Fruit fly (Drosophila melanogaster) whole organism, embryonic: ENCODE results near the gene upSET.

ENCODE experiments used
- BEAF-32 ChIP-seq: fragments of 200-800 bp; sonication (Bioruptor generic); optimal IDR thresholded peaks from 3 replicates; lab custom pipeline; 2017; ENCODE audit warnings: missing biosample characterization, missing genetic modification characterization, mild to moderate bottlenecking, moderate library complexity, missing genetic modification reagents
- CG10543 ChIP-seq: fragments of 200-800 bp; sonication (Bioruptor generic); optimal IDR thresholded peaks from 3 replicates; lab custom pipeline; 2017; ENCODE audit warnings: missing biosample characterization, mild to moderate bottlenecking, missing genetic modification characterization, moderate library complexity
- CG11504 ChIP-seq: fragments of 200-800 bp; sonication (Bioruptor generic); optimal IDR thresholded peaks from 3 replicates; lab custom pipeline; 2019; ENCODE audit warnings: missing biosample characterization, mild to moderate bottlenecking, missing genetic modification characterization, moderate library complexity
- CG12155 ChIP-seq: fragments of 200-800 bp; sonication (Bioruptor generic); optimal IDR thresholded peaks from 3 replicates; lab custom pipeline; 2016; ENCODE audit warnings: missing biosample characterization, missing genetic modification characterization
- CG13624 ChIP-seq: fragments of 200-800 bp; sonication (Bioruptor generic); optimal IDR thresholded peaks from 2 replicates; lab custom pipeline; 2016; ENCODE audit warnings: missing biosample characterization, missing genetic modification characterization
- CG15269 ChIP-seq: fragments of 200-800 bp; sonication (Bioruptor generic); optimal IDR thresholded peaks from 2 replicates; lab custom pipeline; 2018; ENCODE audit warnings: missing biosample characterization, mild to moderate bottlenecking, missing genetic modification characterization, moderate library complexity
- CG1602 ChIP-seq: fragments of 200-800 bp; sonication (Bioruptor generic); optimal IDR thresholded peaks from 3 replicates; lab custom pipeline; 2016; ENCODE audit warnings: missing biosample characterization, missing genetic modification characterization
- CG17186 ChIP-seq: fragments of 200-800 bp; sonication (Bioruptor generic); optimal IDR thresholded peaks from 3 replicates; lab custom pipeline; 2017; ENCODE audit warnings: missing biosample characterization, missing genetic modification reagents, missing genetic modification characterization
- CG17385 ChIP-seq: fragments of 200-800 bp; sonication (Bioruptor generic); optimal IDR thresholded peaks from 3 replicates; lab custom pipeline; 2018; ENCODE audit warnings: missing biosample characterization, mild to moderate bottlenecking, missing genetic modification characterization
- CG2199 ChIP-seq: fragments of 200-800 bp; sonication (Bioruptor generic); IDR thresholded peaks from 3 replicates; pipeline ENCODE4 v1.3.6; 2022; ENCODE audit warnings: missing biosample characterization, missing genetic modification characterization
- CG4328 ChIP-seq: fragments of 200-800 bp; sonication (Bioruptor generic); optimal IDR thresholded peaks from 3 replicates; lab custom pipeline; 2017; ENCODE audit warnings: missing biosample characterization, missing genetic modification reagents, missing genetic modification characterization
- CG4617 ChIP-seq: fragments of 200-800 bp; sonication (Bioruptor generic); optimal IDR thresholded peaks from 3 replicates; lab custom pipeline; 2016; ENCODE audit warnings: missing biosample characterization, missing genetic modification characterization, borderline replicate concordance
- CG4707 ChIP-seq: fragments of 200-800 bp; sonication (Bioruptor generic); optimal IDR thresholded peaks from 2 replicates; lab custom pipeline; 2018; ENCODE audit warnings: missing biosample characterization, mild to moderate bottlenecking, missing genetic modification characterization, moderate library complexity
- CG4854 ChIP-seq: fragments of 200-800 bp; sonication (Bioruptor generic); optimal IDR thresholded peaks from 2 replicates; lab custom pipeline; 2016; ENCODE audit warnings: missing biosample characterization, missing genetic modification characterization, inconsistent platforms
- CG6683 ChIP-seq: fragments of 200-800 bp; sonication (Bioruptor generic); optimal IDR thresholded peaks from 2 replicates; lab custom pipeline; 2017; ENCODE audit warnings: missing biosample characterization, mild to moderate bottlenecking, missing genetic modification characterization, missing genetic modification reagents
- CG6854 ChIP-seq: fragments of 200-800 bp; sonication (Bioruptor generic); optimal IDR thresholded peaks from 3 replicates; lab custom pipeline; 2017; ENCODE audit warnings: missing biosample characterization, mild to moderate bottlenecking, missing genetic modification characterization
- CG8290 ChIP-seq, 3 experiments: fragments of 200-800 bp; sonication (Bioruptor generic); optimal IDR thresholded peaks; 2 replicates each; lab custom pipeline; 2016 to 2019; ENCODE audit warnings: missing biosample characterization in 3 of 3, missing genetic modification characterization in 3 of 3, mild to moderate bottlenecking in 2 of 3, moderate library complexity in 1 of 3
- CG9437 ChIP-seq: fragments of 200-800 bp; sonication (Bioruptor generic); optimal IDR thresholded peaks from 2 replicates; lab custom pipeline; 2018; ENCODE audit warnings: missing biosample characterization, mild to moderate bottlenecking, missing genetic modification characterization
- CoRest ChIP-seq: fragments of 200-800 bp; sonication (Bioruptor generic); optimal IDR thresholded peaks from 3 replicates; lab custom pipeline; 2018; ENCODE audit warnings: missing biosample characterization, mild to moderate bottlenecking, missing genetic modification characterization, moderate library complexity
- Deaf1 ChIP-seq: fragments of 200-800 bp; optimal IDR thresholded peaks from 3 replicates; lab custom pipeline; 2019; ENCODE audit warnings: missing biosample characterization, mild to moderate bottlenecking, missing genetic modification characterization, moderate library complexity
- Dfd ChIP-seq, 2 experiments: fragments of >200 bp; optimal IDR thresholded peaks; 2 replicates each; lab custom pipeline; 2017; ENCODE audit warnings: missing biosample characterization in 2 of 2, missing genetic modification characterization in 2 of 2
- Eip74EF ChIP-seq, 2 experiments: fragments of 200-800 bp in 1 of 2; fragments of >200 bp in 1 of 2; sonication (Bioruptor generic) in 1 of 2; optimal IDR thresholded peaks; 2 replicates each; lab custom pipeline; 2017 to 2019; ENCODE audit warnings: missing biosample characterization in 2 of 2, missing genetic modification characterization in 2 of 2, mild to moderate bottlenecking in 1 of 2, moderate library complexity in 1 of 2
- Fer3 ChIP-seq: fragments of 200-800 bp; sonication (Bioruptor generic); optimal IDR thresholded peaks from 2 replicates; lab custom pipeline; 2018; ENCODE audit warnings: missing biosample characterization, mild to moderate bottlenecking, missing genetic modification characterization, moderate library complexity
- Hey ChIP-seq: fragments of 200-800 bp; sonication (Bioruptor generic); optimal IDR thresholded peaks from 3 replicates; lab custom pipeline; 2018; ENCODE audit warnings: missing biosample characterization, mild to moderate bottlenecking, missing genetic modification characterization
- Jarid2 ChIP-seq: fragments of 200-800 bp; sonication (Bioruptor generic); optimal IDR thresholded peaks from 3 replicates; lab custom pipeline; 2017; ENCODE audit warnings: mild to moderate bottlenecking, missing biosample characterization, missing genetic modification reagents, missing genetic modification characterization
- MESR4 ChIP-seq: fragments of 200-800 bp; sonication (Bioruptor generic); optimal IDR thresholded peaks from 2 replicates; lab custom pipeline; 2018; ENCODE audit warnings: missing biosample characterization, mild to moderate bottlenecking, missing genetic modification characterization, moderate library complexity
- NFAT ChIP-seq: fragments of 200-800 bp; sonication (Bioruptor generic); IDR thresholded peaks from 2 replicates; pipeline ENCODE4 v1.3.6; 2022; ENCODE audit warnings: missing biosample characterization, missing genetic modification characterization
- NfI ChIP-seq: fragments of 200-800 bp; sonication (Bioruptor generic); optimal IDR thresholded peaks from 3 replicates; lab custom pipeline; 2018; ENCODE audit warnings: missing biosample characterization, mild to moderate bottlenecking, missing genetic modification characterization, moderate library complexity
- Six4 ChIP-seq: fragments of 200-800 bp; sonication (Bioruptor generic); optimal IDR thresholded peaks from 2 replicates; lab custom pipeline; 2016; ENCODE audit warnings: missing biosample characterization, missing genetic modification characterization
- Taf1 ChIP-seq: fragments of 200-800 bp; sonication (Bioruptor generic); IDR thresholded peaks from 2 replicates; pipeline ENCODE4 v1.3.6; 2022; ENCODE audit warnings: missing biosample characterization, missing genetic modification characterization
- abd-A ChIP-seq: fragments of 200-800 bp; sonication (Bioruptor generic); optimal IDR thresholded peaks from 3 replicates; lab custom pipeline; 2019; ENCODE audit warnings: missing biosample characterization, mild to moderate bottlenecking, missing genetic modification characterization, moderate library complexity
- ac ChIP-seq: fragments of 200-800 bp; sonication (Bioruptor generic); optimal IDR thresholded peaks from 3 replicates; lab custom pipeline; 2017; ENCODE audit warnings: missing biosample characterization, mild to moderate bottlenecking, missing genetic modification characterization
- fd96Cb ChIP-seq: fragments of 200-800 bp; sonication (Bioruptor generic); optimal IDR thresholded peaks from 2 replicates; lab custom pipeline; 2018; ENCODE audit warnings: missing biosample characterization, mild to moderate bottlenecking, missing genetic modification characterization, moderate library complexity
- fu2 ChIP-seq: fragments of 200-800 bp; sonication (Bioruptor generic); optimal IDR thresholded peaks from 2 replicates; lab custom pipeline; 2016; ENCODE audit warnings: missing biosample characterization, missing genetic modification characterization
- gfzf ChIP-seq: fragments of 200-800 bp; sonication (Bioruptor generic); optimal IDR thresholded peaks from 2 replicates; lab custom pipeline; 2016; ENCODE audit warnings: missing biosample characterization, mild to moderate bottlenecking, missing genetic modification characterization, moderate library complexity
- klu ChIP-seq: fragments of 200-800 bp; sonication (Bioruptor generic); IDR thresholded peaks from 2 replicates; pipeline ENCODE4 v1.3.6; 2022; ENCODE audit warnings: missing biosample characterization, missing genetic modification characterization
- lab ChIP-seq: fragments of 200-800 bp; sonication (Bioruptor generic); optimal IDR thresholded peaks from 3 replicates; lab custom pipeline; 2017; ENCODE audit warnings: missing biosample characterization, missing genetic modification characterization, mild to moderate bottlenecking, moderate library complexity, missing genetic modification reagents
- mld ChIP-seq: fragments of 200-800 bp; sonication (Bioruptor generic); IDR thresholded peaks from 3 replicates; pipeline ENCODE4 v1.3.6; 2022; ENCODE audit warnings: missing biosample characterization, missing genetic modification characterization; ENCODE audit not compliant: partially characterized antibody
- oc ChIP-seq: fragments of 200-800 bp; sonication (Bioruptor generic); optimal IDR thresholded peaks from 2 replicates; lab custom pipeline; 2018; ENCODE audit warnings: missing biosample characterization, mild to moderate bottlenecking, missing genetic modification characterization, moderate library complexity
- pan ChIP-seq, 4 experiments: fragments of >200 bp in 3 of 4; fragments of 200-800 bp in 1 of 4; sonication (Bioruptor generic) in 1 of 4; optimal IDR thresholded peaks in 3 of 4; IDR thresholded peaks in 1 of 4; 2 replicates each; pipeline versions ENCODE4 v1.3.6 to Lab custom; 2017 to 2022; ENCODE audit warnings: missing biosample characterization in 2 of 4, missing genetic modification characterization in 2 of 4, mixed read lengths in 1 of 4
- pho ChIP-seq: fragments of 200-800 bp; sonication (Bioruptor generic); optimal IDR thresholded peaks from 2 replicates; lab custom pipeline; 2016; ENCODE audit warnings: missing biosample characterization, missing genetic modification characterization
- slou ChIP-seq: fragments of 200-800 bp; sonication (Bioruptor generic); optimal IDR thresholded peaks from 3 replicates; lab custom pipeline; 2016; ENCODE audit warnings: missing biosample characterization, missing genetic modification characterization
- so ChIP-seq: fragments of 200-800 bp; sonication (Bioruptor generic); IDR thresholded peaks from 3 replicates; pipeline ENCODE4 v1.3.6; 2022; ENCODE audit warnings: missing biosample characterization, missing genetic modification characterization
- sr ChIP-seq: fragments of 200-800 bp; sonication (Bioruptor generic); IDR thresholded peaks from 3 replicates; pipeline ENCODE4 v1.3.6; 2022; ENCODE audit warnings: missing biosample characterization, missing genetic modification characterization
- ssp ChIP-seq: fragments of 200-800 bp; sonication (Bioruptor generic); IDR thresholded peaks from 2 replicates; pipeline ENCODE4 v1.3.6; 2022; ENCODE audit warnings: missing biosample characterization, missing genetic modification characterization
- trem ChIP-seq: fragments of 200-800 bp; optimal IDR thresholded peaks from 3 replicates; lab custom pipeline; 2019; ENCODE audit warnings: missing biosample characterization, mild to moderate bottlenecking, missing genetic modification characterization, moderate library complexity
- tup ChIP-seq: fragments of 200-800 bp; sonication (Bioruptor generic); optimal IDR thresholded peaks from 2 replicates; lab custom pipeline; 2016; ENCODE audit warnings: missing biosample characterization, mild to moderate bottlenecking, missing genetic modification characterization, moderate library complexity
- unpg ChIP-seq: fragments of 200-800 bp; sonication (Bioruptor generic); optimal IDR thresholded peaks from 3 replicates; lab custom pipeline; 2018; ENCODE audit warnings: missing biosample characterization, mild to moderate bottlenecking, missing genetic modification characterization, moderate library complexity
- zfh2 ChIP-seq: fragments of 200-800 bp; sonication (Bioruptor generic); optimal IDR thresholded peaks from 2 replicates; lab custom pipeline; 2016; ENCODE audit warnings: missing biosample characterization, missing genetic modification characterization

The upSET gene

DNA sequence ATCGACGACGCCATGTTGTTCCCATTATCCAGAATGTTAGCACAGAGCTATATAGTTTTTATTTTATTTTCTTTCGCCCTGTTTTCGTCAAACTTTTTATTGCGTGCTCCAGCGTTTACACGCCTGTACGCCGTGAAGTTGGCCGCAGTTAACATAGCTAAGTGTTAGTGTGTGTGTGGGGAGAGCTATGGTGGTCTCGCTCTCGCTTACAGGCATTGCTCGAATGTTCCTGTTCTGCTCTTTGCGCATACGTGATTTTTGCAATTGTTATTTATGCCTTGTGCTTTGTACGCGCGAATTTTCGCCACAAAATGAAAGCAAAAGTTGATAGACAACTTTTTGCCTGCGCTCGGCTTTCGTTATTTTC is 2.1 kb downstream of the upSET start (continued):
- TF ChIP-seq CG4854 (GFP tag; lab: Kevin White, UChicago) (no peak), Eip74EF (GFP tag; optimal IDR thresholded peaks at IDR 0.05; lab: Kevin White, UChicago) (no peak), mld (no peak), CG17186 (GFP tag; lab: Kevin White, UChicago) (peak; percentile 24), CG2199 (GFP tag; lab: Robert Waterston, UW) (peak; percentile 64; the same call in 2 of the 3 replicates), CG15269 (no peak), fd96Cb (tag; lab: Kevin White, UChicago) (no peak), CG1602 (GFP tag; lab: Kevin White, UChicago) (no peak), MESR4 (peak; percentile 37), ac (GFP tag; lab: Kevin White, UChicago) (no peak), CG17385 (peak; percentile 64), CG6683 (GFP tag; lab: Kevin White, UChicago) (no peak), oc (tag; lab: Kevin White, UChicago) (peak; percentile 12), Deaf1 (tag; lab: Kevin White, UChicago) (peak; percentile 23), tup (GFP tag; lab: Kevin White, UChicago) (no peak), sr (no peak), so (GFP tag; lab: Robert Waterston, UW) (no peak), CG6854 (GFP tag; lab: Kevin White, UChicago) (peak; percentile 44), CG10543 (GFP tag; lab: Kevin White, UChicago) (peak; percentile 66), klu (GFP tag; lab: Robert Waterston, UW) (no peak), CG11504 (tag; lab: Kevin White, UChicago) (no peak), CG4328 (GFP tag; lab: Kevin White, UChicago) (peak; percentile 23), CoRest (tag; lab: Kevin White, UChicago) (no peak), fu2 (GFP tag; lab: Kevin White, UChicago) (no peak), Jarid2 (GFP tag; lab: Kevin White, UChicago) (no peak), gfzf (GFP tag; lab: Kevin White, UChicago) (peak; percentile 2), Fer3 (tag; lab: Kevin White, UChicago) (no peak), pan (optimal IDR thresholded peaks at IDR 0.05; lab: Kevin White, UChicago) (no peak), pan (GFP tag; optimal IDR thresholded peaks at IDR 0.05 in 1 of 2, IDR thresholded peaks at IDR 0.05 in 1 of 2) (peak in 1 of 2 experiments; percentile 37), trem (tag; lab: Kevin White, UChicago) (peak; percentile 21), Taf1 (GFP tag; lab: Robert Waterston, UW) (no peak), CG9437 (no peak), abd-A (tag; lab: Kevin White, UChicago) (peak; percentile 82), CG13624 (GFP tag; lab: Kevin White, UChicago) (peak; percentile 12), unpg (no peak), Hey (peak; percentile 2), zfh2 (GFP tag; lab: Kevin White, UChicago) (no peak), CG4707 (no peak), NFAT (GFP tag; lab: Robert Waterston, UW) (no peak), CG12155 (GFP tag; lab: Kevin White, UChicago) (no peak), CG4617 (GFP tag; lab: Kevin White, UChicago) (peak; percentile 56), lab (GFP tag; lab: Kevin White, UChicago) (peak; percentile 20), pho (no peak), Six4 (no peak), BEAF-32 (GFP tag; lab: Kevin White, UChicago) (peak; percentile 8), Dfd (GFP tag; optimal IDR thresholded peaks at IDR 0.05; lab: Kevin White, UChicago) (no peak), slou (GFP tag; lab: Kevin White, UChicago) (no peak), CG8290 (GFP tag; optimal IDR thresholded peaks at IDR 0.05; lab: Kevin White, UChicago) (no peak), CG8290 (tag; optimal IDR thresholded peaks at IDR 0.05; lab: Kevin White, UChicago) (peak; percentile 62 to 69), NfI (peak; percentile 36), ssp (GFP tag; lab: Robert Waterston, UW) (no peak)
